Worm (Caenorhabditis elegans): ENCODE data around the gene pei-2.

Gene pei-2

DNA sequence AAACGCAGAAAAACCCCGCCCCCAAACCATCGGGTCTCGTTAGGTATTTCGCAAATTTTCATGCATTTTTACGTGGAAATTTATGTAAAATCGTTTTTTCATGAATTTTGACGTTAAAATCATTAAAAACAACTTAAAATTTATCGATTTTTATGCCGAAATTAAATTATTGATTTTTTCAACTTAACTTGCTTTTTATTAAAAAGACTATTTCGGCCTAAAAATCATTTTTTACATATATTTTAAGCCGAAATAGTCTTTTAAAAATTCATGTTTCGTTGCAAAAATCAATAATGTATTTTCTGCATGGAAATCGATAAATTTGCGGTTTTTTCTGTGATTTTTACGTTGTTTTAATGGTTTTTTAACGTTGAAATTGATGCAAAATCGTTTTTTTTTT lies 27.6 kb downstream of the pei-2 start:
- no peak for TF ChIP-seq nhr-12 (tag; optimal IDR thresholded peaks at IDR 0.05)
- TF ChIP-seq hlh-1 (tag; optimal IDR thresholded peaks at IDR 0.05), result no peak
- TF ChIP-seq nhr-237 (tag; optimal IDR thresholded peaks at IDR 0.05), result no peak

DNA sequence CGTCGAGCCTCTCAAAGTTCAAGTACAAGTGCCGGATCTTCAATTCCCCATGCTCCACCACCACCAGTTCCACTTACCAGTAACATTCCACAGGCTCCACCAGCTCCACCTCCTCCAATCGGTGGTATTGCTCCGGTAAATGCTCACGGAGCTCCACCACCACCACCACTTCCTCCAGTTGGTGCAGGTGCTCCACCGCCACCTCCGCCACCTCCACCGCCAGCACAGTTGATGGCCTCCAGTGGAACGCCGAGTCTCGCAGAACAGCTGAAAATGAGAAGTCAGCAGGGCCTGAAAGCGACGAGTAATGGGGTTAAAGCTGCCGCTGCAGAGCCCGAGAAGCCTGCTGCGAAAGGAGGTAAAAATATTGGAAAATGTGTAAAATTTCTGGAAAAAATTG lies 33.0 kb downstream of the pei-2 start:
- TF ChIP-seq zip-8 (tag; optimal IDR thresholded peaks at IDR 0.05) (no peak), cnd-1 (tag; optimal IDR thresholded peaks at IDR 0.05) (no peak), nhr-12 (tag; optimal IDR thresholded peaks at IDR 0.05) (no peak), nhr-2 (tag; optimal IDR thresholded peaks at IDR 0.05) (no peak), ham-2 (GFP tag; optimal IDR thresholded peaks at IDR 0.05) (no peak), lin-13 (tag; optimal IDR thresholded peaks at IDR 0.05) (no peak), M03D4.4 (tag; optimal IDR thresholded peaks at IDR 0.05) (no peak), ztf-11 (tag; optimal IDR thresholded peaks at IDR 0.05) (no peak), elt-3 (tag; optimal IDR thresholded peaks at IDR 0.05) (no peak)

DNA sequence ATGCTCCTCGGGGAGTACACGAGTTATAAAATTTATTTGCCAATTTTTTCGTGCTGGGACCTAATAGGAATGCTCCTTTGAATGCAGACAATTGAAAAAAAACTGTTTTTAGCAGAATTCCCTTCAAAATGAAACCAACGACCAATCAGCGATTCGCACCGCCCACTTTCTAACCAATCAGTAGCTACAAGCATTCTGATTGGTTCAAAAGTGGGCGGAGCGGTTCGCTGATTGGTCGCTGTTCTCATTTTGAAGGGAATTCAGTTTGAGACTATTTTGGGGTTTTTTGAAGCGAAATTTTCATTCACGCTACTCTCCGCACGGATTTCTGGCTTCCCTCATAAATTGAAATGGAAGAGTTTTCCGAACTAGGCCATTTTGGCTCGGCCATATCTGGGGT lies 40.1 kb downstream of the pei-2 start:
- TF ChIP-seq M03D4.4 (tag; optimal IDR thresholded peaks at IDR 0.05) (no peak), mep-1 (tag; optimal IDR thresholded peaks at IDR 0.05) (no peak), flh-1 (GFP tag; optimal IDR thresholded peaks at IDR 0.05) (no peak), sem-2 (GFP tag; optimal IDR thresholded peaks at IDR 0.05) (no peak), tbx-8 (GFP tag; optimal IDR thresholded peaks at IDR 0.05) (no peak)

DNA sequence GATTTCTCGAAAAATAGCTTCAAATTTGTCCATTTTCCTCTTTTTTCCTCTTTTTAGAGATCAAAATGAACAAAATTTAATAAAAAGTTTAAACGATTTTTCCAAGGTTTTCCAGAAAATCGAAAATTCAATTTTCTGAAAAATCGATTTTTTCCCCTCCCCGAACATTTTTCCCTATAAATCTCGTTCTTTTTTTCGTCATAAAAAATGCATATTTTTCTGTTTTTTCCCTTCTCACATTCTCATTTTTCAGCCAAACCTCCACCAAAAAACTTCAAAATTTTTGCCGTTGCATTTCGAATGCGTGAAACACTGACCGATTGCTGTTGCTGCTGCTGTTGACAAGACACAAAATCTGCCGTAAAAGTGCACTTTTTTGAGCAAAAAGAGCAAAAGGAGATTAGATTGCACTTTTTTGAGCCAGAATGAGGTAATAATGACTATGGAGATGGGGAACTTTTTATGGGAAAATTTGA lies 40.9 kb downstream of the pei-2 start, which contains the start of the genes Y50D4C.12 and unc-34:
TSS of gene Y50D4C.12 (plus strand) at position 301 of the 476 bp plus-strand sequence.
TSS of gene unc-34 (plus strand) at position 426 of the 476 bp plus-strand sequence.
- TF ChIP-seq sptf-1 (tag; optimal IDR thresholded peaks at IDR 0.05) (no peak), mls-2 (tag; optimal IDR thresholded peaks at IDR 0.05) (no peak), bed-3 (GFP tag; optimal IDR thresholded peaks at IDR 0.05) (no peak), elt-1 (tag; optimal IDR thresholded peaks at IDR 0.05; ENCODE audit: borderline replicate concordance, insufficient read depth) (no peak), M03D4.4 (tag; optimal IDR thresholded peaks at IDR 0.05) (no peak), nhr-28 (tag; optimal IDR thresholded peaks at IDR 0.05) (no peak), elt-3 (tag; optimal IDR thresholded peaks at IDR 0.05) (no peak), pha-4 (tag; optimal IDR thresholded peaks at IDR 0.05) (no peak), mep-1 (tag; optimal IDR thresholded peaks at IDR 0.05) (no peak), unc-39 (tag; optimal IDR thresholded peaks at IDR 0.05) (no peak), hlh-1 (tag; optimal IDR thresholded peaks at IDR 0.05) (no peak), blmp-1 (tag; optimal IDR thresholded peaks at IDR 0.05) (no peak), mab-5 (tag; optimal IDR thresholded peaks at IDR 0.05) (no peak), unc-120 (tag; optimal IDR thresholded peaks at IDR 0.05; ENCODE audit: poor library complexity, severe bottlenecking) (no peak), ztf-11 (tag; optimal IDR thresholded peaks at IDR 0.05) (no peak), tbx-8 (GFP tag; optimal IDR thresholded peaks at IDR 0.05) (no peak), zip-8 (tag; optimal IDR thresholded peaks at IDR 0.05) (no peak), ces-1 (GFP tag; optimal IDR thresholded peaks at IDR 0.05) (no peak), cnd-1 (tag; optimal IDR thresholded peaks at IDR 0.05) (no peak), nhr-12 (tag; optimal IDR thresholded peaks at IDR 0.05) (no peak)

DNA sequence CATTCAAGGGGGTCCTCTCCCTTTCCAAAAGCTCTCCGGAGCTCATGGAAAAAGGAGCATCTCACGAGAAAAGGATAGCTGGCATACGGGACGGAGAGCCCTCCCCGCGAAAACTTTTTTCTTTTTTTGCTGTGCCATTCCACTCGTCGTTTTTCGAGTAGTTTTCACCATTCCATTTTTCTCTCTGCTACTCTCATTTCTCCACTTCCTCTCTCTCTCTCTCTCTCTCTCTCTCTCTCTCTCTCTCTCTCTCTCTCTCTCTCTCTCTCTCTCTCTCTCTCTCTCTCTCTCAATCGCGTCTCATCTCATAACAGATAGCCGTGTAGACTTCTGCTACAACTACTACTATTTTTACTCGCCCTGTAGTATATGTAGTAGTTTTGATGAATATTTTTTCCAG lies 43.6 kb downstream of the pei-2 start:
- TF ChIP-seq unc-62 (GFP tag; optimal IDR thresholded peaks at IDR 0.05) (peak; percentile 15), flh-1 (GFP tag; optimal IDR thresholded peaks at IDR 0.05) (no peak), M03D4.4 (tag; optimal IDR thresholded peaks at IDR 0.05) (peak; percentile 16), ceh-43 (GFP tag; optimal IDR thresholded peaks at IDR 0.05) (no peak), blmp-1 (tag; optimal IDR thresholded peaks at IDR 0.05) (no peak), mls-2 (tag; optimal IDR thresholded peaks at IDR 0.05) (peak; percentile 15), ces-1 (GFP tag; optimal IDR thresholded peaks at IDR 0.05) (peak; percentile 21), nhr-12 (tag; optimal IDR thresholded peaks at IDR 0.05) (no peak), mab-5 (tag; optimal IDR thresholded peaks at IDR 0.05) (no peak), lin-13 (tag; optimal IDR thresholded peaks at IDR 0.05) (no peak), zip-8 (tag; optimal IDR thresholded peaks at IDR 0.05) (no peak)

DNA sequence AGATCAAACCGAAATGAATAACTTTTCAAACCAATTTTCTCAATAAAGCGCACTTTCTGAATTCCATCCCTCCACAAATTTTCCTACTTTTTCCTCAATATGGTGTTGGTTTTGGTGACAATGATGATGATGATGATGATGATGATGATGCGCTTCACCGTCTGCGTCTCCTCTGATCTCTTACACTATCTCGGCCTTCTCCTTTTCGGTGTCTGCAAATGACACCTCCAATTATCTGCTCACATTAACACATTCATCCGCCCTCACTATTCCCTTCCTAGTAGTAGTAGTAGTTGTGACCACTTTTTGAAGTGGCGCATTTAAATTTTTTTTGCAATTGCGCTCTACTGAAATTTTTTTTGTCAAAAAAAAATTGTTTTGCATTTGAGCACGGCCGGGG lies 44.6 kb downstream of the pei-2 start:
- peak; percentile 67 for TF ChIP-seq unc-39 (tag; optimal IDR thresholded peaks at IDR 0.05)
- TF ChIP-seq mls-2 (tag; optimal IDR thresholded peaks at IDR 0.05), result peak; percentile 25
- TF ChIP-seq unc-62 (GFP tag; optimal IDR thresholded peaks at IDR 0.05), result peak; percentile 68
- TF ChIP-seq elt-1 (tag; optimal IDR thresholded peaks at IDR 0.05; ENCODE audit: borderline replicate concordance, insufficient read depth), result no peak
- peak; percentile 54 for TF ChIP-seq ceh-43 (GFP tag; optimal IDR thresholded peaks at IDR 0.05)
